Fruit fly (Drosophila melanogaster) whole organism, embryonic: ENCODE results near the gene mil.

Experiments used
- Asciz ChIP-seq: fragments of 200-800 bp; sonication (Bioruptor generic); optimal IDR thresholded peaks from 2 replicates; lab custom pipeline; 2017; ENCODE audit warnings: missing biosample characterization, mild to moderate bottlenecking, missing genetic modification characterization, missing genetic modification reagents
- Awh ChIP-seq: fragments of 200-800 bp; sonication (Bioruptor generic); IDR thresholded peaks from 2 replicates; pipeline ENCODE4, ENCODE4 v1.3.6; 2022; ENCODE audit warnings: missing biosample characterization, missing genetic modification characterization
- BtbVII ChIP-seq: fragments of 200-800 bp; sonication (Bioruptor generic); optimal IDR thresholded peaks from 3 replicates; lab custom pipeline; 2017; ENCODE audit warnings: missing biosample characterization, mild to moderate bottlenecking, missing genetic modification characterization
- C15 ChIP-seq: fragments of 200-800 bp; sonication (Bioruptor generic); IDR thresholded peaks from 3 replicates; pipeline ENCODE4 v1.3.6; 2022; ENCODE audit warnings: missing biosample characterization, missing genetic modification characterization
- CG1024 ChIP-seq: fragments of 200-800 bp; sonication (Bioruptor generic); IDR thresholded peaks from 2 replicates; pipeline ENCODE4 v1.3.6; 2022; ENCODE audit warnings: missing biosample characterization, missing genetic modification characterization
- CG10431 ChIP-seq: fragments of 200-800 bp; sonication (Bioruptor generic); optimal IDR thresholded peaks from 3 replicates; lab custom pipeline; 2018; ENCODE audit warnings: missing biosample characterization, mild to moderate bottlenecking, missing genetic modification characterization
- CG10462 ChIP-seq: fragments of 200-800 bp; sonication (Bioruptor generic); optimal IDR thresholded peaks from 2 replicates; lab custom pipeline; 2016; ENCODE audit warnings: missing biosample characterization, missing genetic modification characterization
- CG10543 ChIP-seq: fragments of 200-800 bp; sonication (Bioruptor generic); optimal IDR thresholded peaks from 3 replicates; lab custom pipeline; 2017; ENCODE audit warnings: missing biosample characterization, mild to moderate bottlenecking, missing genetic modification characterization, moderate library complexity
- CG10959 ChIP-seq: fragments of 200-800 bp; sonication (Bioruptor generic); IDR thresholded peaks from 2 replicates; pipeline ENCODE4 v1.3.6; 2022; ENCODE audit warnings: missing biosample characterization, missing genetic modification characterization
- CG17568 ChIP-seq: fragments of 200-800 bp; sonication (Bioruptor generic); optimal IDR thresholded peaks from 2 replicates; lab custom pipeline; 2018; ENCODE audit warnings: missing biosample characterization, mild to moderate bottlenecking, missing genetic modification characterization, moderate library complexity
- CG2120 ChIP-seq: fragments of 200-800 bp; sonication (Bioruptor generic); optimal IDR thresholded peaks from 3 replicates; lab custom pipeline; 2016; ENCODE audit warnings: missing biosample characterization, missing genetic modification characterization
- CG2889 ChIP-seq: fragments of 200-800 bp; sonication (Bioruptor generic); IDR thresholded peaks from 3 replicates; pipeline ENCODE4 v1.3.6; 2022; ENCODE audit warnings: missing biosample characterization, missing genetic modification characterization
- CG32772 ChIP-seq: fragments of 200-800 bp; sonication (Bioruptor generic); IDR thresholded peaks from 2 replicates; pipeline ENCODE4 v1.3.6; 2022; ENCODE audit warnings: missing biosample characterization, missing genetic modification characterization
- CG34224 ChIP-seq: fragments of 200-800 bp; sonication (Bioruptor generic); IDR thresholded peaks from 3 replicates; pipeline ENCODE4 v1.3.6; 2022; ENCODE audit warnings: missing biosample characterization, missing genetic modification characterization; ENCODE audit not compliant: partially characterized antibody
- CG34376 ChIP-seq: fragments of 200-800 bp; sonication (Bioruptor generic); optimal IDR thresholded peaks from 2 replicates; lab custom pipeline; 2018; ENCODE audit warnings: missing biosample characterization, mild to moderate bottlenecking, missing genetic modification characterization
- CG4328 ChIP-seq: fragments of 200-800 bp; sonication (Bioruptor generic); optimal IDR thresholded peaks from 3 replicates; lab custom pipeline; 2017; ENCODE audit warnings: missing biosample characterization, missing genetic modification reagents, missing genetic modification characterization
- CG7839 ChIP-seq: fragments of 200-800 bp; sonication (Bioruptor generic); optimal IDR thresholded peaks from 3 replicates; lab custom pipeline; 2018; ENCODE audit warnings: missing biosample characterization, mild to moderate bottlenecking, missing genetic modification characterization, moderate library complexity
- Camta ChIP-seq: fragments of 200-800 bp; sonication (Bioruptor generic); optimal IDR thresholded peaks from 2 replicates; lab custom pipeline; 2016; ENCODE audit warnings: missing biosample characterization, missing genetic modification characterization
- Chrac-16 ChIP-seq: fragments of 200-800 bp; sonication (Bioruptor generic); optimal IDR thresholded peaks from 3 replicates; lab custom pipeline; 2016; ENCODE audit warnings: missing biosample characterization, missing genetic modification characterization
- Deaf1 ChIP-seq: fragments of 200-800 bp; optimal IDR thresholded peaks from 3 replicates; lab custom pipeline; 2019; ENCODE audit warnings: missing biosample characterization, mild to moderate bottlenecking, missing genetic modification characterization, moderate library complexity
- Drgx ChIP-seq: fragments of 200-800 bp; sonication (Bioruptor generic); IDR thresholded peaks from 2 replicates; pipeline ENCODE4 v1.3.6; 2022; ENCODE audit warnings: missing biosample characterization, missing genetic modification characterization
- HLH3B ChIP-seq: fragments of 200-800 bp; sonication (Bioruptor generic); IDR thresholded peaks from 2 replicates; pipeline ENCODE4 v1.3.6; 2022; ENCODE audit warnings: missing biosample characterization, missing genetic modification characterization
- Hr3 ChIP-seq: fragments of 200-800 bp; sonication (Bioruptor generic); optimal IDR thresholded peaks from 3 replicates; lab custom pipeline; 2016; ENCODE audit warnings: missing biosample characterization, missing genetic modification characterization
- Jarid2 ChIP-seq: fragments of 200-800 bp; sonication (Bioruptor generic); optimal IDR thresholded peaks from 3 replicates; lab custom pipeline; 2017; ENCODE audit warnings: mild to moderate bottlenecking, missing biosample characterization, missing genetic modification reagents, missing genetic modification characterization
- Med ChIP-seq: fragments of 200-800 bp; sonication (Bioruptor generic); peaks from one replicate; lab custom pipeline; 2016; ENCODE audit warnings: missing biosample characterization, missing genetic modification characterization, mild to moderate bottlenecking, inconsistent platforms, moderate library complexity
- Neu2 ChIP-seq: fragments of 200-800 bp; sonication (Bioruptor generic); optimal IDR thresholded peaks from 3 replicates; lab custom pipeline; 2016; ENCODE audit warnings: missing biosample characterization, missing genetic modification characterization, borderline replicate concordance
- Nf-YC ChIP-seq: fragments of 200-800 bp; optimal IDR thresholded peaks from 3 replicates; lab custom pipeline; 2019; ENCODE audit warnings: missing biosample characterization, mild to moderate bottlenecking, missing genetic modification characterization, moderate library complexity
- NfI ChIP-seq: fragments of 200-800 bp; sonication (Bioruptor generic); optimal IDR thresholded peaks from 3 replicates; lab custom pipeline; 2018; ENCODE audit warnings: missing biosample characterization, mild to moderate bottlenecking, missing genetic modification characterization, moderate library complexity
- Rfx ChIP-seq: fragments of 200-800 bp; sonication (Bioruptor generic); IDR thresholded peaks from 2 replicates; pipeline ENCODE4 v1.3.6; 2022; ENCODE audit warnings: missing biosample characterization, missing genetic modification characterization
- Xrp1 ChIP-seq: fragments of 200-800 bp; sonication (Bioruptor generic); IDR thresholded peaks from 2 replicates; pipeline ENCODE4 v1.3.6; 2022; ENCODE audit warnings: missing biosample characterization, missing genetic modification characterization
- ac ChIP-seq: fragments of 200-800 bp; sonication (Bioruptor generic); optimal IDR thresholded peaks from 3 replicates; lab custom pipeline; 2017; ENCODE audit warnings: missing biosample characterization, mild to moderate bottlenecking, missing genetic modification characterization
- cg ChIP-seq: fragments of 200-800 bp; sonication (Bioruptor generic); optimal IDR thresholded peaks from 3 replicates; lab custom pipeline; 2019; ENCODE audit warnings: missing biosample characterization, mild to moderate bottlenecking, missing genetic modification characterization, moderate library complexity
- cwo ChIP-seq: fragments of 200-800 bp; sonication (Bioruptor generic); optimal IDR thresholded peaks from 3 replicates; lab custom pipeline; 2017; ENCODE audit warnings: missing biosample characterization, missing genetic modification characterization, mild to moderate bottlenecking, moderate library complexity, missing genetic modification reagents
- dimm ChIP-seq: fragments of 200-800 bp; sonication (Bioruptor generic); IDR thresholded peaks from 2 replicates; pipeline ENCODE4 v1.3.6; 2022; ENCODE audit warnings: missing biosample characterization, missing genetic modification characterization
- dysf ChIP-seq: fragments of 200-800 bp; sonication (Bioruptor generic); IDR thresholded peaks from 3 replicates; pipeline ENCODE4 v1.3.6; 2022; ENCODE audit warnings: missing biosample characterization, missing genetic modification characterization
- gsb ChIP-seq: fragments of 200-800 bp; sonication (Bioruptor generic); IDR thresholded peaks from 2 replicates; pipeline ENCODE4 v1.3.6; 2022; ENCODE audit warnings: missing biosample characterization, missing genetic modification characterization
- hb ChIP-seq: fragments of 200-800 bp; sonication (Bioruptor generic); IDR thresholded peaks from 3 replicates; pipeline ENCODE4 v1.3.6; 2022; ENCODE audit warnings: missing biosample characterization, missing genetic modification characterization; ENCODE audit not compliant: partially characterized antibody
- hth ChIP-seq: fragments of >200 bp; optimal IDR thresholded peaks from 2 replicates; lab custom pipeline; 2017; ENCODE audit warnings: inconsistent platforms
- ken ChIP-seq: fragments of 200-800 bp; sonication (Bioruptor generic); IDR thresholded peaks from 3 replicates; pipeline ENCODE4 v1.3.6; 2022; ENCODE audit warnings: missing biosample characterization, missing genetic modification characterization
- lab ChIP-seq: fragments of 200-800 bp; sonication (Bioruptor generic); optimal IDR thresholded peaks from 3 replicates; lab custom pipeline; 2017; ENCODE audit warnings: missing biosample characterization, missing genetic modification characterization, mild to moderate bottlenecking, moderate library complexity, missing genetic modification reagents
- nerfin-1 ChIP-seq: fragments of 200-800 bp; sonication (Bioruptor generic); optimal IDR thresholded peaks from 3 replicates; lab custom pipeline; 2019; ENCODE audit warnings: missing biosample characterization, mild to moderate bottlenecking, missing genetic modification characterization, moderate library complexity
- nerfin-2 ChIP-seq: fragments of 200-800 bp; sonication (Bioruptor generic); IDR thresholded peaks from 2 replicates; pipeline ENCODE4 v1.3.6; 2022; ENCODE audit warnings: missing biosample characterization, missing genetic modification characterization; ENCODE audit not compliant: partially characterized antibody
- oc ChIP-seq: fragments of 200-800 bp; sonication (Bioruptor generic); optimal IDR thresholded peaks from 2 replicates; lab custom pipeline; 2018; ENCODE audit warnings: missing biosample characterization, mild to moderate bottlenecking, missing genetic modification characterization, moderate library complexity
- pan ChIP-seq, 4 experiments: fragments of >200 bp in 3 of 4; fragments of 200-800 bp in 1 of 4; sonication (Bioruptor generic) in 1 of 4; optimal IDR thresholded peaks in 3 of 4; IDR thresholded peaks in 1 of 4; 2 replicates each; pipeline versions ENCODE4 v1.3.6 to Lab custom; 2017 to 2022; ENCODE audit warnings: missing biosample characterization in 2 of 4, missing genetic modification characterization in 2 of 4, mixed read lengths in 1 of 4
- row ChIP-seq: fragments of 200-800 bp; sonication (Bioruptor generic); IDR thresholded peaks from 3 replicates; pipeline ENCODE4 v1.3.6; 2022; ENCODE audit warnings: missing biosample characterization, missing genetic modification characterization
- salm ChIP-seq: fragments of 200-800 bp; sonication (Bioruptor generic); optimal IDR thresholded peaks from 2 replicates; lab custom pipeline; 2018; ENCODE audit warnings: missing biosample characterization, mild to moderate bottlenecking, missing genetic modification characterization
- slbo ChIP-seq: fragments of 200-800 bp; sonication (Bioruptor generic); IDR thresholded peaks from 2 replicates; pipeline ENCODE4 v1.3.6; 2022; ENCODE audit warnings: missing biosample characterization, missing genetic modification characterization
- sqz ChIP-seq: fragments of 200-800 bp; sonication (Bioruptor generic); optimal IDR thresholded peaks from 3 replicates; lab custom pipeline; 2018; ENCODE audit warnings: missing biosample characterization, mild to moderate bottlenecking, missing genetic modification characterization
- sug ChIP-seq: fragments of 200-800 bp; optimal IDR thresholded peaks from 2 replicates; lab custom pipeline; 2019; ENCODE audit warnings: missing biosample characterization, mild to moderate bottlenecking, missing genetic modification characterization, moderate library complexity

Gene mil

dm6 chr3R:27953890-27954289 is 41.6 kb downstream of the mil start, which contains the start of gene CG4951 (continued):
- no peak for TF ChIP-seq hth (lab: Kevin White, UChicago)
- TF ChIP-seq hb (GFP tag; lab: Robert Waterston, UW), result no peak
- TF ChIP-seq dysf, result no peak
- no peak for TF ChIP-seq sqz (GFP tag; lab: Kevin White, UChicago)
- no peak for TF ChIP-seq CG17568 (GFP tag; lab: Kevin White, UChicago)
- no peak for TF ChIP-seq Jarid2 (GFP tag; lab: Kevin White, UChicago)
- TF ChIP-seq Camta (GFP tag; lab: Kevin White, UChicago), result no peak
- no peak for TF ChIP-seq ken
- TF ChIP-seq Neu2 (GFP tag; lab: Kevin White, UChicago), result no peak
- TF ChIP-seq Nf-YC (tag; lab: Kevin White, UChicago), result peak; percentile 1

- TF ChIP-seq C15 (GFP tag; lab: Robert Waterston, UW) (0 out of 3 replicates have a peak, but pooled peaks have one; percentile 26), CG10462 (GFP tag; lab: Kevin White, UChicago) (no peak), nerfin-1 (tag; lab: Kevin White, UChicago) (no peak), cg (GFP tag; lab: Kevin White, UChicago) (no peak), CG7839 (no peak), Xrp1 (GFP tag; lab: Robert Waterston, UW) (no peak), dysf (0 out of 3 replicates have a peak, but pooled peaks have one; percentile 30), sug (tag; lab: Kevin White, UChicago) (peak; percentile 29), CG2889 (no peak), Rfx (GFP tag; lab: Robert Waterston, UW) (0 out of 2 replicates have a peak, but pooled peaks have one; percentile 28), CG34224 (GFP tag; lab: Robert Waterston, UW) (no peak), CG34376 (peak; percentile 81), CG32772 (GFP tag; lab: Robert Waterston, UW) (no peak), HLH3B (GFP tag; lab: Robert Waterston, UW) (0 out of 2 replicates have a peak, but pooled peaks have one; percentile 12), CG2120 (GFP tag; lab: Kevin White, UChicago) (peak; percentile 26), Drgx (peak; percentile 37; the same call in 1 of the 2 replicates), Awh (GFP tag; lab: Robert Waterston, UW) (no peak), Deaf1 (tag; lab: Kevin White, UChicago) (no peak), Med (peak; percentile 73), salm (tag; lab: Kevin White, UChicago) (no peak), NfI (no peak), slbo (0 out of 2 replicates have a peak, but pooled peaks have one; percentile 35), gsb (GFP tag; lab: Robert Waterston, UW) (peak; percentile 21; the same call in 1 of the 2 replicates), CG10543 (GFP tag; lab: Kevin White, UChicago) (peak; percentile 46), CG1024 (GFP tag; lab: Robert Waterston, UW) (no peak), ac (no peak), Asciz (GFP tag; lab: Kevin White, UChicago) (no peak), CG10431 (GFP tag; lab: Kevin White, UChicago) (no peak), oc (no peak), BtbVII (GFP tag; lab: Kevin White, UChicago) (no peak), pan (optimal IDR thresholded peaks at IDR 0.05; lab: Kevin White, UChicago) (no peak), pan (GFP tag; optimal IDR thresholded peaks at IDR 0.05 in 1 of 2, IDR thresholded peaks at IDR 0.05 in 1 of 2) (peak in 1 of 2 experiments; percentile 5), row (GFP tag; lab: Robert Waterston, UW) (peak; percentile 27; the same call in 1 of the 3 replicates), cwo (GFP tag; lab: Kevin White, UChicago) (peak; percentile 47), CG10959 (no peak), nerfin-2 (GFP tag; lab: Robert Waterston, UW) (no peak), Chrac-16 (GFP tag; lab: Kevin White, UChicago) (no peak), CG4328 (GFP tag; lab: Kevin White, UChicago) (no peak), lab (GFP tag; lab: Kevin White, UChicago) (no peak), Hr3 (GFP tag; lab: Kevin White, UChicago) (no peak), dimm (GFP tag; lab: Robert Waterston, UW) (no peak)
Measured at dm6 chr3R:27954533-27954932, 42.3 kb downstream of the mil start, which contains the start of gene Nep7. Gene Nep7, plus strand, starts transcription at chr3R:27954917.
